Fruit fly (Drosophila melanogaster) whole organism, pupa: ENCODE results near the gene CG7044.

Experiments
- CG10348 ChIP-seq: fragments of 200-800 bp; sonication (Bioruptor generic); IDR thresholded peaks from 2 replicates; pipeline ENCODE4 v1.3.6; 2022; ENCODE audit warnings: missing biosample characterization, missing genetic modification characterization
- CG12605 ChIP-seq: fragments of 200-800 bp; sonication (Bioruptor generic); IDR thresholded peaks from 2 replicates; pipeline ENCODE4 v1.3.6; 2022; ENCODE audit warnings: missing biosample characterization, missing genetic modification characterization
- CG13204 ChIP-seq: fragments of 200-800 bp; sonication (Bioruptor generic); optimal IDR thresholded peaks from 2 replicates; lab custom pipeline; 2018; ENCODE audit warnings: missing biosample characterization, mild to moderate bottlenecking, missing genetic modification characterization, moderate library complexity
- CG14655 ChIP-seq: fragments of 200-800 bp; sonication (Bioruptor generic); optimal IDR thresholded peaks from 3 replicates; lab custom pipeline; 2017; ENCODE audit warnings: mild to moderate bottlenecking, missing biosample characterization, missing genetic modification reagents, missing genetic modification characterization
- CG15710 ChIP-seq: fragments of 200-800 bp; sonication (Bioruptor generic); optimal IDR thresholded peaks from 2 replicates; lab custom pipeline; 2018; ENCODE audit warnings: missing biosample characterization, mild to moderate bottlenecking, missing genetic modification characterization, moderate library complexity
- CG17806 ChIP-seq: fragments of 200-800 bp; sonication (Bioruptor generic); optimal IDR thresholded peaks from 2 replicates; lab custom pipeline; 2018; ENCODE audit warnings: missing biosample characterization, mild to moderate bottlenecking, missing genetic modification characterization, moderate library complexity
- CG32121 ChIP-seq: fragments of 200-800 bp; sonication (Bioruptor generic); IDR thresholded peaks from 2 replicates; pipeline ENCODE4 v1.3.6; 2022; ENCODE audit warnings: missing biosample characterization, missing genetic modification characterization
- CG34367 ChIP-seq: fragments of 200-800 bp; sonication (Bioruptor generic); optimal IDR thresholded peaks from 2 replicates; lab custom pipeline; 2018; ENCODE audit warnings: missing biosample characterization, mild to moderate bottlenecking, missing genetic modification characterization
- CG4496 ChIP-seq: fragments of 200-800 bp; sonication (Bioruptor generic); IDR thresholded peaks from 3 replicates; pipeline ENCODE4 v1.3.6; 2022; ENCODE audit warnings: missing biosample characterization, missing genetic modification characterization
- CG8159 ChIP-seq: fragments of 200-800 bp; sonication (Bioruptor generic); optimal IDR thresholded peaks from 3 replicates; lab custom pipeline; 2018; ENCODE audit warnings: missing biosample characterization, mild to moderate bottlenecking, missing genetic modification characterization, moderate library complexity
- CG8301 ChIP-seq: fragments of 200-800 bp; sonication (Bioruptor generic); optimal IDR thresholded peaks from 2 replicates; lab custom pipeline; 2018; ENCODE audit warnings: missing biosample characterization, mild to moderate bottlenecking, missing genetic modification characterization
- CG9948 ChIP-seq: fragments of 200-800 bp; sonication (Bioruptor generic); optimal IDR thresholded peaks from 2 replicates; lab custom pipeline; 2018; ENCODE audit warnings: missing biosample characterization, mild to moderate bottlenecking, missing genetic modification characterization, moderate library complexity
- D1 ChIP-seq: fragments of 200-800 bp; sonication (Bioruptor generic); optimal IDR thresholded peaks from 2 replicates; lab custom pipeline; 2018; ENCODE audit warnings: missing biosample characterization, mild to moderate bottlenecking, missing genetic modification characterization, moderate library complexity
- EcR ChIP-seq: fragments of 200-800 bp; sonication (Bioruptor generic); optimal IDR thresholded peaks from 3 replicates; lab custom pipeline; 2019; ENCODE audit warnings: missing biosample characterization, missing genetic modification characterization, mild to moderate bottlenecking, moderate library complexity, missing genetic modification reagents
- Ets98B ChIP-seq: fragments of 200-800 bp; sonication (Bioruptor generic); IDR thresholded peaks from 2 replicates; pipeline ENCODE4 v1.3.6; 2022; ENCODE audit warnings: missing biosample characterization, missing genetic modification characterization
- Pif1A ChIP-seq: fragments of 200-800 bp; sonication (Bioruptor generic); optimal IDR thresholded peaks from 3 replicates; lab custom pipeline; 2016; ENCODE audit warnings: missing biosample characterization, missing genetic modification characterization
- Pif1B ChIP-seq: fragments of 200-800 bp; sonication (Bioruptor generic); optimal IDR thresholded peaks from 3 replicates; lab custom pipeline; 2016; ENCODE audit warnings: missing biosample characterization, missing genetic modification characterization
- Snoo ChIP-seq: fragments of 200-800 bp; sonication (Bioruptor generic); optimal IDR thresholded peaks from 3 replicates; lab custom pipeline; 2017; ENCODE audit warnings: missing biosample characterization, mild to moderate bottlenecking, missing genetic modification characterization, inconsistent platforms
- fd96Ca ChIP-seq: fragments of 200-800 bp; sonication (Bioruptor generic); IDR thresholded peaks from 3 replicates; pipeline ENCODE4 v1.3.6; 2022; ENCODE audit warnings: missing biosample characterization, missing genetic modification characterization
- gl ChIP-seq: fragments of 200-800 bp; sonication (Bioruptor generic); optimal IDR thresholded peaks from 2 replicates; lab custom pipeline; 2018; ENCODE audit warnings: missing biosample characterization, mild to moderate bottlenecking, missing genetic modification characterization

CG7044 gene

dm6 chr3R:21063433-21063832, 38.1 kb downstream of the CG7044 start:
- no peak for TF ChIP-seq CG13204 (GFP tag; lab: Kevin White, UChicago)
- TF ChIP-seq, all 21 proteins: peak for 0

DNA sequence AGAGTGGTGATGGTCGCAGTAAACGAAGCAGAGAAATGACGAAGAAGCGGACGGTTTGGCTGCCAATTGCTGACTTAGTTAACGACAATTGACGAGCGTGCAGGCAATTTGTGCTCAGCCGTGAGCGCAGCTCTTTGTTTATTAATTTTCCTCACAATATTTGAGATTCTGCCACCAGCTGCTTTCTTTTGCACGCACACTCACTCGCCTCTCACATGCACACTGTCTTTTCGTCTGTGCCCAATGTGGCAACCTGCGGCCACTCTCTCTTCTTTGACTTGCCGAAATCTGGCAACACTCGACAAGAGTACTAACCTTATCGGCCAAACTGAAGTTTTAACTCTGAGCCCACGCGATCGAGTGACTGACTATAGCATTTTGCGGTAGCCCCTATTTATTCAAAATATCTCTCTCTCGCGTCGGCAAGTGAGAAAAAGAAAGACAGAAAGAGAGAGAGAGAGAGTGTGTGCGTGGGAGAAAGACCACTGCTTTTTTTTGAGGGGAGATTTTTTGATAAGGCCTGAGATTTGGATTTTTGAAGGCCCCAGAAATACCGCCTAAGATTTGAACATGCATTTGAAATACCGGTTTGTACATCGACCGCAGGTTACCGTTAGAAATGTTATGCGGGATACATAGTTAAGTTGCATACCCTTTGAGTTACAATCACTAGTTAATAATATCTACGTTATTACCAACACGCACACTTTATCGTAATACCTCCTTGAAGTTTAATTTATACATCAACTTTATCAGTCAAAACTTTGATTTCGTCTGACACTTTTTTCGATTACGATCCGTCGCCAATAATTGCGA, 40.9 kb downstream of the CG7044 start, which contains the start of gene Mvl:
Mvl (minus strand) TSS at position 371 of the 816 bp plus-strand sequence.
- TF ChIP-seq CG34367 (tag; lab: Kevin White, UChicago), result no peak
- no peak for TF ChIP-seq CG8159 (tag; lab: Kevin White, UChicago)
- no peak for TF ChIP-seq fd96Ca (GFP tag; lab: Robert Waterston, UW)
- TF ChIP-seq EcR (GFP tag; lab: Kevin White, UChicago), result peak; percentile 86
- TF ChIP-seq gl, result no peak
- peak; percentile 55; the same call in 2 of the 3 replicates for TF ChIP-seq CG4496 (GFP tag; lab: Robert Waterston, UW)
- TF ChIP-seq CG14655, result no peak
- TF ChIP-seq Pif1B (GFP tag; lab: Kevin White, UChicago), result no peak
- no peak for TF ChIP-seq CG10348 (GFP tag; lab: Robert Waterston, UW)
- TF ChIP-seq Ets98B (GFP tag; lab: Robert Waterston, UW), result peak; percentile 41; the same call in 1 of the 2 replicates
- 0 out of 2 replicates have a peak, but pooled peaks have one; percentile 12 for TF ChIP-seq CG12605 (GFP tag; lab: Robert Waterston, UW)
- no peak for TF ChIP-seq Snoo
- TF ChIP-seq, all 21 proteins: peak for 4

dm6 chr3R:21059486-21060356, 41.8 kb downstream of the CG7044 start:
- TF ChIP-seq Snoo (no peak), EcR (GFP tag; lab: Kevin White, UChicago) (no peak), gl (no peak), CG4496 (GFP tag; lab: Robert Waterston, UW) (no peak), Pif1A (GFP tag; lab: Kevin White, UChicago) (no peak), CG14655 (no peak), CG32121 (GFP tag; lab: Robert Waterston, UW) (no peak), CG9948 (tag; lab: Kevin White, UChicago) (no peak), CG8159 (tag; lab: Kevin White, UChicago) (no peak), CG10348 (GFP tag; lab: Robert Waterston, UW) (no peak), Pif1B (GFP tag; lab: Kevin White, UChicago) (no peak), CG17806 (no peak)

dm6 chr3R:21057519-21057918, 44.0 kb downstream of the CG7044 start:
- TF ChIP-seq CG10348 (GFP tag; lab: Robert Waterston, UW) (no peak), CG32121 (GFP tag; lab: Robert Waterston, UW) (no peak), Pif1A (GFP tag; lab: Kevin White, UChicago) (no peak), Pif1B (GFP tag; lab: Kevin White, UChicago) (no peak), CG14655 (no peak), gl (no peak), CG9948 (tag; lab: Kevin White, UChicago) (no peak), EcR (GFP tag; lab: Kevin White, UChicago) (no peak), CG4496 (GFP tag; lab: Robert Waterston, UW) (no peak), CG17806 (no peak), D1 (tag; lab: Kevin White, UChicago) (no peak), Ets98B (GFP tag; lab: Robert Waterston, UW) (no peak), CG8159 (tag; lab: Kevin White, UChicago) (no peak), CG34367 (tag; lab: Kevin White, UChicago) (no peak), fd96Ca (GFP tag; lab: Robert Waterston, UW) (no peak)

DNA sequence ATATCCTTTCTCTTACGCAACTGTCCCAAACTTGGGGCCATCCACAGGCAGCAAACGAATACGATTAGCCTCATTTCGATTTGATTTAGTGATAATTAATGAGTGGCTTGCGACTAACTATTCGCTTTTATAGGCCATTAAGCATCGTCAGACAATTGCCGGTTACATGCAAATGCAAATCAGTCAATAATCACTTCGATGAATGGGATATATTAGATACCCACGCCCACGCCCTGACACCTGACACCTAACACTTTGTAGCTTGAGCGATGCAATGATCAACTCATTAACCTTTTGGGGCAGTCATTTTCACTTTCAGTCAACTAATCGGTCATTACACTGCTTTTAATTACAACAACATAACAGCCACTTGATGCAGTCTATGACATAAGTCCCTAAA, 50.6 kb downstream of the CG7044 start, which contains the start of gene Jhbp15:
Jhbp15 (minus strand) TSS at position 101 of the 400 bp plus-strand sequence.
- no peak for TF ChIP-seq Ets98B (GFP tag; lab: Robert Waterston, UW)
- no peak for TF ChIP-seq CG17806
- no peak for TF ChIP-seq CG10348 (GFP tag; lab: Robert Waterston, UW)
- no peak for TF ChIP-seq CG9948 (tag; lab: Kevin White, UChicago)
- no peak for TF ChIP-seq fd96Ca (GFP tag; lab: Robert Waterston, UW)
- no peak for TF ChIP-seq CG12605 (GFP tag; lab: Robert Waterston, UW)
- TF ChIP-seq CG14655, result no peak
- no peak for TF ChIP-seq CG8301 (tag; lab: Kevin White, UChicago)
- no peak for TF ChIP-seq EcR (GFP tag; lab: Kevin White, UChicago)

DNA sequence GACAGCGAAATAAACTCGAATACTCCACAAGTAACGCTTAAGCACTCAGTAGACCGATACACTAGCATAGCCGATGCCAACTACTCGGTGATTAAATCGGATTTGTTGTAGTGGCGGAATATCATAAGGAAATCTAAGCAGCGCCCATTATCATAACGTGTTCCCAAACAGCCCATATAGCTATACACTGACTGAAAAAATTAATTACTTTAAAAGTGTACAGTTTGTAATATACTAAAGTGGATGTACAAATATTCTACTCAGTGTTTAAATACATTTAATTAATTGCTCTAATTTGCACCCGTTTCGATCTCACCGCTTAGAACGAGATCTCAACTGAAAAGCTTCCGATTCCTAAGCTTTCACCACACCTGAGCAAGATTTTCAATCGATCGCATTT, 52.8 kb downstream of the CG7044 start, which contains the start of gene CG7079:
CG7079 (minus strand) TSS at position 101 of the 400 bp plus-strand sequence.
- no peak for TF ChIP-seq CG17806
- TF ChIP-seq CG9948 (tag; lab: Kevin White, UChicago), result no peak
- TF ChIP-seq gl, result no peak
- no peak for TF ChIP-seq CG8301 (tag; lab: Kevin White, UChicago)
- TF ChIP-seq CG12605 (GFP tag; lab: Robert Waterston, UW), result no peak
- TF ChIP-seq CG15710 (tag; lab: Kevin White, UChicago), result no peak
- no peak for TF ChIP-seq CG34367 (tag; lab: Kevin White, UChicago)
- TF ChIP-seq CG32121 (GFP tag; lab: Robert Waterston, UW), result no peak
